Fruit fly (Drosophila melanogaster) whole organism, embryonic: ENCODE results near the gene Tmtc4.

Source experiments
- CG13123 ChIP-seq: fragments of 200-800 bp; sonication (Bioruptor generic); optimal IDR thresholded peaks from 2 replicates; lab custom pipeline; 2016; ENCODE audit warnings: missing biosample characterization, missing genetic modification characterization
- CG8281 ChIP-seq: fragments of 200-800 bp; sonication (Bioruptor generic); optimal IDR thresholded peaks from 2 replicates; lab custom pipeline; 2018; ENCODE audit warnings: missing biosample characterization, mild to moderate bottlenecking, missing genetic modification characterization, moderate library complexity

DNA sequence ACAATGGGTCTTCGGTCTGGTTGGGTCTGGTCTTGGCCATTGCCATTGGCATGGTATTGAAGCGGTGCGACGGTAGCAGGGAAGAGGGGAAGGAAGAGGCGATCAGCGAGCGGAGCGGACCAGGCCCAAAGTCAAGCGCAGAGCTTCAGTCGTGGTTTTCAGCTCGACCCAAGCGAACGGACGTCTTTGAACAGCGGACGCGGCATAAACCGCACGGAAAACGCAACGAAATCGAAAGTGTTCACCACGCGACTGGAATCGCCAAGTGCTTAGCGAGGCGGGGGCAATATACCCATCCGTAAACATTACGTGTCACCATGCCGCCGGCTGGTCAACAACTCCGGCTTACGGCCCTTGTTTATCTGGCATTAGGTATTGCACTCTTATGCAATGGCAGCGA is 34.7 kb upstream of the Tmtc4 start, which contains the start of gene CG14866:
- TF ChIP-seq CG13123 = no peak
- TF ChIP-seq CG8281 = no peak
